Worm (Caenorhabditis elegans) whole organism, L4 larva: Measurements from ENCODE around the gene hars-1.

Experiments
- R02D3.7 ChIP-seq: fragments of 150-350 bp; sonication (generic microtip); optimal IDR thresholded peaks from 3 replicates; lab custom pipeline; 2014; ENCODE audit warnings: missing biosample characterization, missing genetic modification characterization
- ama-1 ChIP-seq: fragments of 150-350 bp; optimal IDR thresholded peaks from 2 replicates; lab custom pipeline; 2014; ENCODE audit warnings: inconsistent platforms, mixed read lengths
- daf-16 ChIP-seq, 3 experiments: sonication (generic microtip); optimal IDR thresholded peaks; 2 replicates each; lab custom pipeline; 2016 to 2017; ENCODE audit warnings: missing genetic modification characterization in 3 of 3, missing genetic modification reagents in 3 of 3, mild to moderate bottlenecking in 2 of 3, missing compliant biosample characterization in 2 of 3, missing biosample characterization in 1 of 3, moderate library complexity in 1 of 3
- lin-1 ChIP-seq: fragments of 200-800 bp; sonication (Bioruptor generic); IDR thresholded peaks from 2 replicates; pipeline ENCODE4 v1.3.6; 2022; ENCODE audit warnings: missing genetic modification reagents, missing genetic modification characterization, missing compliant biosample characterization
- lsy-2 ChIP-seq, 2 experiments: fragments of 150-350 bp in 1 of 2; sonication (generic microtip) in 1 of 2; optimal IDR thresholded peaks; 2 replicates each; lab custom pipeline; 2014 to 2017; ENCODE audit warnings: missing biosample characterization in 2 of 2, missing genetic modification characterization in 2 of 2
- nhr-6 ChIP-seq: fragments of 150-350 bp; optimal IDR thresholded peaks from 2 replicates; lab custom pipeline; 2014; ENCODE audit warnings: missing biosample characterization, missing genetic modification characterization
- nhr-76 ChIP-seq: fragments of 150-350 bp; optimal IDR thresholded peaks from 2 replicates; lab custom pipeline; 2014; ENCODE audit warnings: missing biosample characterization, missing genetic modification characterization
- pha-4 ChIP-seq, 2 experiments: fragments of 150-350 bp in 1 of 2; fragments of 200-800 bp in 1 of 2; sonication (Bioruptor generic) in 1 of 2; IDR thresholded peaks in 1 of 2; optimal IDR thresholded peaks in 1 of 2; 2 replicates each; pipeline versions ENCODE4 v1.3.6 to Lab custom; 2014 to 2022; ENCODE audit warnings: missing genetic modification characterization in 2 of 2, missing genetic modification reagents in 2 of 2, missing biosample characterization in 1 of 2, missing compliant biosample characterization in 1 of 2
- skn-1 ChIP-seq: fragments of 150-350 bp; optimal IDR thresholded peaks from 2 replicates; lab custom pipeline; 2014; ENCODE audit warnings: missing biosample characterization, missing genetic modification characterization
- snpc-4 ChIP-seq: fragments of 150-350 bp; optimal IDR thresholded peaks from 2 replicates; lab custom pipeline; 2014; ENCODE audit warnings: missing biosample characterization, missing genetic modification characterization

DNA sequence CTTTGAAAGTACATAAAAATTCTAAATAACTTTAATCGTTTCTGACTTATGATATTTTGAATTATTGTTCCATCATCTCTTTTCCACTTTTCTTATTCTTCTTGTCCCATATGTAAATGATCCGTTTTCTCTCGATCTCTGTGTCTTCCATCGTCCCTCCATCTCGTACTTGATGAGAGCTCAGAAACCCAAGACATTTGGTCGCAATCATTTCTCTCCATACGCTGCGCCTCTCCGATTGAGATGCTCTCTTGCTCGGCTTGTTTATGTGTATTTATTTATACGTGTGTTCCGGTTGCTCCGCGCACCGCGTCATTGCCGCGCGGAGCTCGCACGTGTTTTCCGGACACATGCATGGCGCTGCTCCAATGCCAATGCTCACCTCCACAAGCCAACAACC lies 47.4 kb upstream of the hars-1 start:
- TF ChIP-seq skn-1 (no peak), lin-1 (GFP tag; lab: Robert Waterston, UW) (no peak), pha-4 (GFP tag; IDR thresholded peaks at IDR 0.05; lab: Robert Waterston, UW) (no peak), pha-4 (tag; optimal IDR thresholded peaks at IDR 0.05; lab: Kevin White, UChicago) (no peak), snpc-4 (tag; lab: Kevin White, UChicago) (no peak), daf-16 (GFP tag; optimal IDR thresholded peaks at IDR 0.05; lab: Kevin White, UChicago) (no peak), daf-16 (tag; optimal IDR thresholded peaks at IDR 0.05; lab: Kevin White, UChicago) (no peak), nhr-6 (no peak), lsy-2 (tag; optimal IDR thresholded peaks at IDR 0.05; lab: Kevin White, UChicago) (no peak), R02D3.7 (tag; lab: Kevin White, UChicago) (no peak), nhr-76 (tag; lab: Kevin White, UChicago) (no peak), ama-1 (lab: Kevin White, UChicago) (no peak)
